Worm (Caenorhabditis elegans) whole organism, midembryonic: ENCODE data around the gene F53C3.8.

Source experiments
- T22C8.4 ChIP-seq: fragments of 200-800 bp; sonication (Bioruptor generic); IDR thresholded peaks from 2 replicates; pipeline ENCODE4 v1.3.6; 2022; ENCODE audit warnings: missing genetic modification characterization, missing compliant biosample characterization
- cog-1 ChIP-seq: sonication (generic microtip); optimal IDR thresholded peaks from 2 replicates; lab custom pipeline; 2016; ENCODE audit warnings: missing genetic modification characterization, missing compliant biosample characterization
- flt-1 ChIP-seq: fragments of 200-800 bp; sonication (Bioruptor generic); IDR thresholded peaks from 2 replicates; pipeline ENCODE4 v1.3.6; 2022; ENCODE audit warnings: missing genetic modification characterization, missing compliant biosample characterization
- med-1 ChIP-seq: sonication (generic microtip); optimal IDR thresholded peaks from 2 replicates; lab custom pipeline; 2017; ENCODE audit warnings: missing genetic modification characterization, mild to moderate bottlenecking, missing compliant biosample characterization, antibody characterized with exemption, missing genetic modification reagents; ENCODE audit not compliant: insufficient read depth
- ref-1 ChIP-seq: fragments of 200-800 bp; sonication (Bioruptor generic); conservative IDR thresholded peaks from 2 replicates; pipeline ENCODE4 v1.3.6; 2022; ENCODE audit warnings: missing genetic modification reagents, missing genetic modification characterization, missing compliant biosample characterization
- ztf-29 ChIP-seq: fragments of 200-800 bp; sonication (Bioruptor generic); IDR thresholded peaks from 2 replicates; pipeline ENCODE4 v1.3.6; 2022; ENCODE audit warnings: missing genetic modification reagents, missing genetic modification characterization, missing compliant biosample characterization

ce11 chrII:3878330-3878729 lies 12.9 kb upstream of the F53C3.8 start, which contains the start of gene srh-250:
- TF ChIP-seq cog-1 (tag; lab: Kevin White, UChicago): no peak
- TF ChIP-seq ref-1: no peak
- no peak for TF ChIP-seq flt-1 (GFP tag; lab: Robert Waterston, UW)
- TF ChIP-seq T22C8.4 (GFP tag; lab: Robert Waterston, UW): no peak
- no peak for TF ChIP-seq med-1 (GFP tag; lab: Kevin White, UChicago)
- no peak for TF ChIP-seq ztf-29 (GFP tag; lab: Robert Waterston, UW)
